Worm (Caenorhabditis elegans): ENCODE measurements around the gene bath-28.

DNA sequence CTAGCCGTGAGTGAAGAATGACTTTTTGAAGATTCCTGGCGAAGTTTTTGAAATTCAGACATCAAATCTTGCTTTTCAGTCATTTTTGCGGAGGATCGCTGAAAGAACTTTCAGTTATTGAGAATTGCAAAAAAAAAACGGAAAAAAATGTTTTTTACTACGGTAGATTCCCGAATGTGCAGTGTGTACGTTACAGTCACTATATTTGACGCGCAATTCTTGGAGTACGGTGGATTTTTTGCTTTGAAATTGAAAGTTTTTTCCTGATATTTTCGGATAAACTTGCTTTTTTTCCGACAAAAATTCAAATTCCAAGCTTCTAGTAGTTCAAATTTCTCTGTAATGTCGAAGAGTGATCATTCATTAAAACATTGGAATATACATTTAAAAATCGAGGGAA lies 2.8 kb downstream of the bath-28 start, which contains the start of gene F14D2.11:
- TF ChIP-seq dmd-4 (tag; optimal IDR thresholded peaks at IDR 0.05; ENCODE audit: borderline replicate concordance): no peak
- no peak for TF ChIP-seq rnt-1 (tag; optimal IDR thresholded peaks at IDR 0.05)
- TF ChIP-seq elt-4 (tag; optimal IDR thresholded peaks at IDR 0.05): no peak
- no peak for TF ChIP-seq unc-3 (GFP tag; conservative IDR thresholded peaks at IDR 0.05)
- no peak for TF ChIP-seq unc-3 (tag; optimal IDR thresholded peaks at IDR 0.05)
- TF ChIP-seq elt-2 (tag; optimal IDR thresholded peaks at IDR 0.05): no peak
- no peak for TF ChIP-seq ama-1 (optimal IDR thresholded peaks at IDR 0.05)
